Fruit fly (Drosophila melanogaster) S2 (cell line): ENCODE results near the gene CG34106.
A peak's percentile ranks its signal among the peaks of the same experiment; 100 is the strongest.

Experiments
- CG8478 ChIP-seq: fragments of >200 bp; optimal IDR thresholded peaks from 2 replicates; lab custom pipeline; 2018
- CTCF ChIP-seq, 2 experiments: fragments of >200 bp; optimal IDR thresholded peaks; 2 replicates each; lab custom pipeline; 2018

CG34106 gene

DNA sequence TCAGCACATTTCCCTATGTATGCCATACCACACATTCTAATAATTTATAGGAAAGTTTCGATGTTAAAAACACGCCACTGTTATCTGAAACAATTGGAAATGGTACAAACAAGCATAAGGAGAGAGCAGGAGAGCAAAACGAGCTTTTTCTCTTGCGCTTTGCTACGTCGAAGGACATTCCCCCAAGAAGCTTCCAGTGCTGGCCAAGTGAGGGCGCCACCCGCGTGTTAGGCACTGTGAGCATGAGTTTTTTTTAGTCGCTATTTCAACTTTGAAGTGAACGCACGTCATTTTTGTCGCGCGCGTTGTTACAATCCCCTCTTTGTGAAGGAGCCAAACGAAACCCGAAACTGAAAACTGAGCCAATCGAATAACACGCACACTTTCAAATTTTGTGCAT lies at the start of gene CG34106, which contains the start of gene beat-IIIa:
CG34106 (plus strand) TSS at position 230 of the 400 bp plus-strand sequence.
beat-IIIa (plus strand) TSS at position 230 of the 400 bp plus-strand sequence.
- peak; percentile 64 to 72 for TF ChIP-seq CTCF (optimal IDR thresholded peaks at IDR 0.05; lab: Kevin White, UChicago)
- TF ChIP-seq CG8478 (lab: Kevin White, UChicago): no peak

dm6 chr2L:17087341-17087740 lies 43.5 kb upstream of the CG34106 start, which contains the start of gene CG12620:
Gene CG12620 (plus strand): TSS chr2L:17087641.
- no peak for TF ChIP-seq CTCF (optimal IDR thresholded peaks at IDR 0.05; lab: Kevin White, UChicago)
- no peak for TF ChIP-seq CG8478 (lab: Kevin White, UChicago)

dm6 chr2L:17092737-17093136 lies 38.1 kb upstream of the CG34106 start:
- peak; percentile 56 to 63 for TF ChIP-seq CTCF (optimal IDR thresholded peaks at IDR 0.05; lab: Kevin White, UChicago)
- TF ChIP-seq CG8478 (lab: Kevin White, UChicago): no peak

dm6 chr2L:17125861-17126260 lies 5.0 kb upstream of the CG34106 start, which contains the start of gene CG31784:
Gene CG31784 (minus strand): TSS chr2L:17125961.
- TF ChIP-seq CG8478 (lab: Kevin White, UChicago): no peak
- no peak for TF ChIP-seq CTCF (optimal IDR thresholded peaks at IDR 0.05; lab: Kevin White, UChicago)

- TF ChIP-seq CG8478 (lab: Kevin White, UChicago) (no peak), CTCF (optimal IDR thresholded peaks at IDR 0.05; lab: Kevin White, UChicago) (no peak)
Measured at dm6 chr2L:17159641-17160040, 28.8 kb downstream of the CG34106 start.

DNA sequence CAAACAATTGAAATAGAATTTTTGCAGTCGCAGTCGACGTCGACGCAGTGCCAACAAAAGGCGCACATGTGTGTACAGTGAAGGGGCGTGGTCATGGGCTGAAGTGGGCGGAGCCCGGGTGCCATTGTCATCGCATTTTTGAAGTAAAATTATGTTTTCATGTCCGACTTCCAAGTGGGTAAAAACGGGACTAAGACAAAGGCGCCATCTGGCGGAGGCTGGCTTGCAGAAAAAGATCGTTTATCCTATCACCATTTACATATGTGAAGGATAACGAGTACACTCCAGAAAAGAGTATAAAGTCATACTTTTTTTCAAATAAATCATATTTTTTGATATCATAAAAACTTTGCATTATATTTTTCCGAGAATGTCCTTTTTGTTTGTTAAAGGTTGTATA lies 32.5 kb downstream of the CG34106 start:
- TF ChIP-seq CTCF (optimal IDR thresholded peaks at IDR 0.05; lab: Kevin White, UChicago) (peak; percentile 64 to 73), CG8478 (lab: Kevin White, UChicago) (no peak)

- TF ChIP-seq CTCF (optimal IDR thresholded peaks at IDR 0.05; lab: Kevin White, UChicago) (no peak), CG8478 (lab: Kevin White, UChicago) (no peak)
Measured at dm6 chr2L:17173181-17173580, 42.4 kb downstream of the CG34106 start, which contains the start of gene CG34169. Gene CG34169 (plus strand): TSS chr2L:17173481.

DNA sequence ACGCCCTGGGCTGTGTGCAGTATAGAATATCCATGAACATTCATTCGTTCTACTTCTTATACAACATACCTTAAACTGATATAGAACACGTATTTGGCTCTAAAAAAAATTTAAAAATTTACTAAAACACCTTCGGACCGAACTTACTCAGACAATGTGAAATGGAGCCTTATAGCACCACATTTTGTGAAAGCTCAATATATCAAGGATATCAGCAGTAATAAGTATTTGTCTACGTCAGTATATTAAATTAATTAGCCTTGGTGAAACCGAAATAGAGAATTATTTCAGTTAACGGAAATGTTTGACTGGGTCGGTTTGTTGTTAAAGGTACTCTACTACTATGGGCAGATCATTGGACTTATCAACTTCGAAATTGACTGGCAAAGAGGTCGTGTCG lies 45.5 kb downstream of the CG34106 start, which contains the start of gene Gr36a:
Gr36a (plus strand) TSS at position 301 of the 400 bp plus-strand sequence.
- no peak for TF ChIP-seq CTCF (optimal IDR thresholded peaks at IDR 0.05; lab: Kevin White, UChicago)
- no peak for TF ChIP-seq CG8478 (lab: Kevin White, UChicago)

DNA sequence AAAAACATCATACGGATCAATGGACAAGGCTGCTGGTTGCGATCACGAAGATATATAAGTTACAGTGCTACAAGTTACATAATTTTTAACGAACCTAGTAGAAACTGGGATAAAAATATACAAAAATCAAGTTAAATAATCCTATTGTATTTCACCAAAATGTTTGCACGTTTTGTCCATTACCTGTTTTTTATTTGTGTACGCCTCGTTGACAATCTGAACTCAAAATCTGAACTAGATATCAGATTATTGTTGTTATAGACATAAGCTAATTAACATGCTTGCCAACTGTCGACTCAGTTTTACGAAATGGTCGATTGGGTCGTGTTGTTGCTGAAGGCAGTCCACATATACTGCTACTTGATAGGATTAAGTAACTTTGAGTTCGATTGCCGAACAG lies 47.6 kb downstream of the CG34106 start, which contains the start of gene Gr36b:
Gr36b (plus strand) TSS at position 301 of the 400 bp plus-strand sequence.
- TF ChIP-seq CTCF (optimal IDR thresholded peaks at IDR 0.05; lab: Kevin White, UChicago): no peak
- no peak for TF ChIP-seq CG8478 (lab: Kevin White, UChicago)

dm6 chr2L:17180038-17180437 lies 49.2 kb downstream of the CG34106 start, which contains the start of gene Gr36c:
Gene Gr36c (plus strand): TSS chr2L:17180338.
- no peak for TF ChIP-seq CTCF (optimal IDR thresholded peaks at IDR 0.05; lab: Kevin White, UChicago)
- TF ChIP-seq CG8478 (lab: Kevin White, UChicago): no peak

dm6 chr2L:17181638-17182037 lies 50.8 kb downstream of the CG34106 start, which contains the start of gene Grl36a:
Gene Grl36a (plus strand): TSS chr2L:17181938.
- TF ChIP-seq CG8478 (lab: Kevin White, UChicago): no peak
- no peak for TF ChIP-seq CTCF (optimal IDR thresholded peaks at IDR 0.05; lab: Kevin White, UChicago)

- TF ChIP-seq CG8478 (lab: Kevin White, UChicago): no peak
- TF ChIP-seq CTCF (optimal IDR thresholded peaks at IDR 0.05; lab: Kevin White, UChicago): peak; percentile 65 to 82
Measured at dm6 chr2L:17195197-17195596, 64.4 kb downstream of the CG34106 start.

dm6 chr2L:17201777-17202176 lies 71.0 kb downstream of the CG34106 start:
- TF ChIP-seq CTCF (optimal IDR thresholded peaks at IDR 0.05; lab: Kevin White, UChicago) (peak; percentile 49 to 59), CG8478 (lab: Kevin White, UChicago) (no peak)

DNA sequence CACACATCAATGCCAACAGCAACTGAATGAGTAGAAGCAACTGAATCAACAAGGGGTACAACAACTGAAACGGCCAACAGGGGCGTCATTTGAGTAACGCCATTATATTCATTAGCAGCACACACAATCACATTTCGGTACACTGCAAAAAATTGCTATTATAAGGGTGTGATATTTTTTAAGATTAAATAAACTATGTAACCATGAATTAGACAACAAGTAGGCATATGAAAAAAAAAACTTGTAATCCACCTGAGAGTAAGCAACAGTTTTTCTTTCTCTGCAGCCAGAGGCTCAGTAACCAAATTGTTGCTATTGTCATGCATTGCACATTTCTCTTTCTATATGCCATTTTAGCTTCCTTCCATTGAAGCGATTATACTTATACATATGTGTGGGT lies 73.0 kb downstream of the CG34106 start:
- TF ChIP-seq CG8478 (lab: Kevin White, UChicago): no peak
- TF ChIP-seq CTCF (optimal IDR thresholded peaks at IDR 0.05; lab: Kevin White, UChicago): no peak

DNA sequence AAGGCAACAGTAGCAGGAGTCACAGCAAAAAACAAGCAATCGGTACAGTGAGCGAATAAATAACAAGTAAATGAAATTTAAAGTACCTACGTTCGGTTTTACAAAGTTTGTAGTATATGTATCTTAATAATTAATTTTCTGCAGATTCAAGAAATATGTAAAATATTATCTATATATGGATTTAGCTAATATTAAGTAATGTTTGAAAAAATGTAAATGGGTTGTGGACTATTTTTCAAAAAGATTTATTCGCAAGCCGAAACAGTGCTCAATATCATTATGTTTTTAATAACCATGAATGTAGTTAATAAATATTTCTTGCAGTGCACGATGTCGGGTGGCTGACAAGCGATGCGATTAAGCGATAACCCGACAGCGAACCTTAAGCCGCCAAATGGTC lies 76.2 kb downstream of the CG34106 start:
- no peak for TF ChIP-seq CTCF (optimal IDR thresholded peaks at IDR 0.05; lab: Kevin White, UChicago)
- TF ChIP-seq CG8478 (lab: Kevin White, UChicago): no peak

DNA sequence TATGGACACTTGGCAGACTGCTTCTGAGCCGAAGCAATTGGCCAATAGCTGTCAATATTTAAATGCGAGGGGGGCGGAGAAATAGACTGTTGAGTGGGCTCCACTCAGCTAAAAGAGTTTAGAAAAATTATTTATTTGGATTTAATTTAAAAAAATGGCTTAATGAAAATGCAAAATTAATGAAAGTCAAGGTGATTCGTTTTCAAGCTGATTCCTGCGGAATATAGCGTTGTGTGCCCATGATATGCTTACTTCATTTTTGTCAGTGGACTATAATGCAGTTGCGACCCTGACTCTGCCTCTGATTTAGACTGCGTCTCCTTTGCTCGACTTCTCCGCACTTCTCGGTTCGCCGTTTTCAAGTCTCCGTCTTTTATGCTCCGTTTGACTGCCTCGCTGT lies 86.0 kb downstream of the CG34106 start:
- no peak for TF ChIP-seq CG8478 (lab: Kevin White, UChicago)
- no peak for TF ChIP-seq CTCF (optimal IDR thresholded peaks at IDR 0.05; lab: Kevin White, UChicago)
